Fruit fly (Drosophila melanogaster): ENCODE measurements around the gene CG9518.

CG9518 gene

DNA sequence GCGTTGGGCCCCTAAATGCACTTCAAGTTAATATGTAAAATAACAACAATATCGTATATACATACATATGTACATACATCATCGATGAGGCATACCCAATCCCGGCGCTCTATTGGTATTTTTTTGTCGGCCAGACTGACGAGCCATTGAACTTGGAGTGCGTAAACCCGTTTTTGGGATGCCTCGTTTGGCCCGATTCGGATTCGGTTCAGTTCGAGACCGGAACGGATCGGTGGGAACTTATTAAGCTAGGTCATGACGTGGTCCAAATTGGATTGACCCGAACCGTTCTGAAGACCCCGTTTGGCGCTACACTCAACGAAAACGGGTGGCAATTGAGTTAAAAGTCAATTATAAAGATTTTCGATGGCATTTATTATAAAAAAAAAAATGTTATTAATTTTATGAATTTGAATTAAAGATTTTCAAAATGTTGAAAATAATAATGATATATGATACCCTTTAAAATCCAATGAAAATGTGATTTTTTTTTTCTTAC, 24.8 kb downstream of the CG9518 start (continued):
- TF ChIP-seq CG9139 (GFP tag; optimal IDR thresholded peaks at IDR 0.05) (no peak), CG10631 (GFP tag; optimal IDR thresholded peaks at IDR 0.05) (no peak), CG6276 (GFP tag; optimal IDR thresholded peaks at IDR 0.05) (no peak), dsx (GFP tag; optimal IDR thresholded peaks at IDR 0.05; ENCODE audit: poor library complexity, severe bottlenecking) (no peak), topi (GFP tag; optimal IDR thresholded peaks at IDR 0.05) (peak; percentile 11)

DNA sequence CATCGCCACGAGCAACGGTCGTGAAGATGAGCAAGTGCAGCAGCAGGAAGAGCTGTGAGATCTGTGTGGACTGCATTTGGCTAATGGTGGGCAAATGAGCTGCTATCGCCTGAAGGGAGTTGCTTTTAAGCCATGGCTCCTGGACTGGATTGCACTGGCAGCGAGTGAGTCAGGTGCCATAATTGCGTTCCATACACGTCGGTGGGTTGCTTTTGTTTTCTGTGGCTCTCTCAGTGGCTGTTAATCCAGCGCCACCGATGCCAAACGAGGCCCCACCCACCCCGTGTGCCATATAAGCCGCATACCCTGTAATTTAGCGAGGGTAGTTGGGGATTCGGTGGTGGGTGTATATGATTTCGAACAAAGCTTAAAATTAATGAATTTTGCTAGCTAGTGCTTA, 26.3 kb downstream of the CG9518 start, which contains the start of gene CG12539:
CG12539 (minus strand) TSS at position 101 of the 400 bp plus-strand sequence.
- no peak for TF ChIP-seq pdm3 (GFP tag; optimal IDR thresholded peaks at IDR 0.05)
- no peak for TF ChIP-seq dsx (GFP tag; optimal IDR thresholded peaks at IDR 0.05; ENCODE audit: poor library complexity, severe bottlenecking)
- no peak for TF ChIP-seq OdsH (GFP tag; optimal IDR thresholded peaks at IDR 0.05)
- no peak for TF ChIP-seq eg (GFP tag; IDR thresholded peaks at IDR 0.05)
- no peak for TF ChIP-seq CG8632 (GFP tag; optimal IDR thresholded peaks at IDR 0.05)
- TF ChIP-seq Blimp-1 (GFP tag; optimal IDR thresholded peaks at IDR 0.05): no peak
- TF ChIP-seq CG16779 (tag; optimal IDR thresholded peaks at IDR 0.05): no peak
- TF ChIP-seq fd85E (GFP tag; optimal IDR thresholded peaks at IDR 0.05): no peak
- TF ChIP-seq CG4318 (GFP tag; optimal IDR thresholded peaks at IDR 0.05): no peak

DNA sequence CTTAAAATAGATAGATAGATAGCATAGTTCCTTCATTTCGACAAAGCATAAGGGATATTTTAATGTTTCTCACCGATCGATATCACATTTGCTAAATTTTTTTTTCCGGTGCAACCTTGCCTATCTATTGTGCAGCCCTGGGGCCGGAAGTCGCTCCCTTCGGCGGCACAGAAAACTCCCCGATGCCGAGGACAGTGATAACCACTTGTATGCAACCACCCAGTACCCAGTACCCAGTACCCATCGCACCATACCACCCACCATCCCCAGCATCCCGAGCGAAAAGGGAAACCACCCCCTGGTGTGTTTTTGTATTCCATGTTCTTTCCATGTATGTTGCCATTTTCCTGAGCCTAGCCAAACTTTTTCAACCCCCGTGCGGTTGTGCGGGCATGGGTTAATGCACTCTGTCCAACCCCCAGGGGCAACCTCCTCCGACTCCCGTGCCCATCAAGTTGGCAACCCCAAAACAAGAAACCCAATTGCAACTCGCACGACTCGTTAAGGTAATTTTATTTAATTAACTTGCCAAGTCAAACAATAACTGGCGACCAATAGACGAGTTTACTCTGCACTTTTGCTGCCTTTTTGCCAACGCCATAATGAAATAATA, 29.0 kb downstream of the CG9518 start:
- TF ChIP-seq CG11294 (GFP tag; IDR thresholded peaks at IDR 0.05) (no peak), Ets96B (tag; optimal IDR thresholded peaks at IDR 0.05) (no peak), Hr38 (GFP tag; optimal IDR thresholded peaks at IDR 0.05) (no peak), OdsH (GFP tag; optimal IDR thresholded peaks at IDR 0.05) (no peak), Eip78C (GFP tag) (no peak), svp (GFP tag) (peak; percentile 30), CG1621 (tag; optimal IDR thresholded peaks at IDR 0.05) (no peak), CG6163 (GFP tag; IDR thresholded peaks at IDR 0.05) (no peak), CG32006 (GFP tag; optimal IDR thresholded peaks at IDR 0.05) (no peak)

DNA sequence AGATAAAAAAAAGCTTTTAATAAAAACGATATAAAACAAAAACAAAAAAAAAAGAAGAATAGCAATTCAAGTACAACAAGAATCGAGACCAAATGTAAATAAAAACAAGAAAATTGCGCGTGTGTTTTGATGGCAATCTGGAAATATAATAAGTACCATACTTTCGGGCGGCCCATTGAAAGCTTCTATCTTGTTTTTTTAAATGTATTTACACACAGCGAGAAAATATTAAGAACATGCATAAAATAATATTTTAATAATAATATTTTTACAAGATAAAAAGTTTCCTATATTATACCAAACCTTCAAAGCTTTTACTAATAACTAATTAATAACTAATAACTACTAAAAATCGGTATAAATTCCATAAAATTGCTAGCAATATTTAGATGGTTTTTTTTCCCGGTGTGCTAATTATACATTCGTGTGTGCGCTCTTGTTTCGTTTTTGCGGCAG, 30.5 kb downstream of the CG9518 start:
- TF ChIP-seq esn (GFP tag; optimal IDR thresholded peaks at IDR 0.05): peak; percentile 31
- TF ChIP-seq svp (GFP tag): peak; percentile 35
- no peak for TF ChIP-seq Blimp-1 (GFP tag; optimal IDR thresholded peaks at IDR 0.05)
- TF ChIP-seq Eip78C (GFP tag): peak; percentile 90
- TF ChIP-seq Eip75B (GFP tag; optimal IDR thresholded peaks at IDR 0.05): peak; percentile 52
- no peak for TF ChIP-seq Hr38 (GFP tag; optimal IDR thresholded peaks at IDR 0.05)
- TF ChIP-seq CG8632 (GFP tag; optimal IDR thresholded peaks at IDR 0.05): peak; percentile 54
- TF ChIP-seq CG15336 (GFP tag; IDR thresholded peaks at IDR 0.05): peak; percentile 61
- TF ChIP-seq topi (GFP tag; optimal IDR thresholded peaks at IDR 0.05): peak; percentile 5
- TF ChIP-seq dsx (GFP tag; optimal IDR thresholded peaks at IDR 0.05; ENCODE audit: poor library complexity, severe bottlenecking): peak; percentile 38
- TF ChIP-seq CG32006 (GFP tag; optimal IDR thresholded peaks at IDR 0.05): peak; percentile 52
- TF ChIP-seq Met (GFP tag; optimal IDR thresholded peaks at IDR 0.05): peak; percentile 5
- no peak for TF ChIP-seq CG7368 (GFP tag; optimal IDR thresholded peaks at IDR 0.05)
- peak; percentile 17 for TF ChIP-seq CG3919 (GFP tag; optimal IDR thresholded peaks at IDR 0.05)
- TF ChIP-seq Lpt (GFP tag; optimal IDR thresholded peaks at IDR 0.05): peak; percentile 15
- no peak for TF ChIP-seq Smox (GFP tag; optimal IDR thresholded peaks at IDR 0.05)
- no peak for TF ChIP-seq CG6854 (GFP tag; optimal IDR thresholded peaks at IDR 0.05)
- peak; percentile 43 for TF ChIP-seq CG16779 (tag; optimal IDR thresholded peaks at IDR 0.05)
- peak; percentile 64 to 73 for TF ChIP-seq ss (GFP tag; optimal IDR thresholded peaks at IDR 0.05)
- TF ChIP-seq CG10631 (GFP tag; optimal IDR thresholded peaks at IDR 0.05): peak; percentile 49
- TF ChIP-seq Ets96B (tag; optimal IDR thresholded peaks at IDR 0.05): peak; percentile 48
- peak; percentile 35 for TF ChIP-seq achi (GFP tag; optimal IDR thresholded peaks at IDR 0.05)
- TF ChIP-seq Sox15 (GFP tag; optimal IDR thresholded peaks at IDR 0.05): no peak
- TF ChIP-seq Hr4 (GFP tag; optimal IDR thresholded peaks at IDR 0.05): no peak
- peak in 1 of 2 experiments; percentile 29 for TF ChIP-seq salr (GFP tag; optimal IDR thresholded peaks at IDR 0.05)
- no peak; the same call in 1 of the 3 replicates for TF ChIP-seq CG8119 (GFP tag; IDR thresholded peaks at IDR 0.05)
- TF ChIP-seq pdm3 (GFP tag; optimal IDR thresholded peaks at IDR 0.05): peak; percentile 28
- TF ChIP-seq CG6163 (GFP tag; IDR thresholded peaks at IDR 0.05): peak; percentile 56; the same call in 2 of the 3 replicates
- TF ChIP-seq CG8319 (GFP tag; optimal IDR thresholded peaks at IDR 0.05): no peak
- TF ChIP-seq fkh (GFP tag; optimal IDR thresholded peaks at IDR 0.05): peak; percentile 52
- TF ChIP-seq CG9139 (GFP tag; optimal IDR thresholded peaks at IDR 0.05): peak; percentile 42
- peak; percentile 52 for TF ChIP-seq spab (GFP tag; optimal IDR thresholded peaks at IDR 0.05)
- TF ChIP-seq OdsH (GFP tag; optimal IDR thresholded peaks at IDR 0.05): peak; percentile 42
- peak; percentile 51 for TF ChIP-seq CG10669 (GFP tag; optimal IDR thresholded peaks at IDR 0.05)
- peak; percentile 36 for TF ChIP-seq acj6 (GFP tag; optimal IDR thresholded peaks at IDR 0.05)
- TF ChIP-seq Gug (GFP tag; IDR thresholded peaks at IDR 0.05): no peak
